Fruit fly (Drosophila melanogaster) S2 (cell line): ENCODE data around the gene mRpL38.

Source experiments
- CG8478 ChIP-seq: fragments of >200 bp; optimal IDR thresholded peaks from 2 replicates; lab custom pipeline; 2018
- CTCF ChIP-seq, 2 experiments: fragments of >200 bp; optimal IDR thresholded peaks; 2 replicates each; lab custom pipeline; 2018

DNA sequence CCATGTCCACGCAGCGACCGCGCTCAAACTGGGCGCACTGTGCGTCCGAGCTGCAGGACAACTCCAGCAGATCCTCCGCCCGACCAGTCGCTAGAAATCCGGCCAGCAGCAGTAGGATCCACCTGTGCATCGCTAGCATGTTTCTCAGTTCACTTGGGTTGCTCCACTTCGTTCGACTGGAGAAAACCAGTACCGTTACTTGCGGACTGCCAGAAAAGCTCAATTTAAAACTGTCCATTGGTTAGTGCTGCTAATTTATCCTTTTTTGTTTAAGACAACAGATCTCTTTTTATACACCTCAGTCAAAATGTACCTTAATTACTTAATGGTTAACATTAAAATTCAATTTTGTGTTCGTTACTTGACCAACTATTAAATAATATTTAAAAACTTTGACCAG, 424 bp upstream of the mRpL38 start, which contains the start of gene CG11674:
- no peak for TF ChIP-seq CTCF (optimal IDR thresholded peaks at IDR 0.05; lab: Kevin White, UChicago)
- TF ChIP-seq CG8478 (lab: Kevin White, UChicago), result no peak
